Worm (Caenorhabditis elegans) whole organism, L4/young adult: Measurements from ENCODE around the gene M162.7.

Experiments
- W03F9.2 ChIP-seq: fragments of 150-350 bp; optimal IDR thresholded peaks from 2 replicates; lab custom pipeline; 2014; ENCODE audit warnings: missing biosample characterization, missing genetic modification characterization
- dao-5 ChIP-seq: sonication (generic microtip); optimal IDR thresholded peaks from 2 replicates; lab custom pipeline; 2016; ENCODE audit warnings: missing genotype, missing genetic modification characterization, moderate library complexity, missing compliant biosample characterization
- him-1 ChIP-seq: sonication (generic microtip); optimal IDR thresholded peaks from 2 replicates; lab custom pipeline; 2016; ENCODE audit warnings: missing genotype, missing genetic modification reagents, missing genetic modification characterization, missing compliant biosample characterization

The M162.7 gene

ce11 chrV:19783829-19784228 is 11.0 kb downstream of the M162.7 start, which contains the start of gene srt-45:
TSS of gene srt-45 (plus strand) at chrV:19784129.
- no peak for TF ChIP-seq him-1 (tag; lab: Kevin White, UChicago)
- no peak for TF ChIP-seq dao-5 (tag; lab: Kevin White, UChicago)
- no peak for TF ChIP-seq W03F9.2 (tag; lab: Kevin White, UChicago)

DNA sequence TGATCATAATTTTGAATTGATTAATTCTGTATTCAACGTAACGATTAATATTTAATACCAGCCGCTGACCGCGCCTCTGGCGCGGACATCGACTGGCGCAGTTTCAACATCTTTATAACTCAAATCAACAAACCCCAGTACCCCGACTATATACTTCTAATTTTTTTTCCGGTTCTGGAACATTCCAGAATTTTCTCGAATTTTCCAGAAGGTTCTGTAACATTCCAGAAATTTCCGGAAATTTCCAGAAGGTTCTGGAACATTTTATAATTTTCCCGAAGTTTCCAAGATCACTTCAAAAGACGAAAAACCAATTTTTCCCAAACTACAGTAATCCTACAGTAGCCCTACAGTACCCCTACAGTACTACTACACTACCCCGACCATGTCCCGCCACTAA is 15.6 kb downstream of the M162.7 start:
- no peak for TF ChIP-seq dao-5 (tag; lab: Kevin White, UChicago)
- no peak for TF ChIP-seq W03F9.2 (tag; lab: Kevin White, UChicago)
- no peak for TF ChIP-seq him-1 (tag; lab: Kevin White, UChicago)

ce11 chrV:19778608-19779007 is 16.2 kb downstream of the M162.7 start, which contains the start of gene fbxa-194:
TSS of gene fbxa-194 (minus strand) at chrV:19778708.
- TF ChIP-seq dao-5 (tag; lab: Kevin White, UChicago) (no peak), him-1 (tag; lab: Kevin White, UChicago) (no peak), W03F9.2 (tag; lab: Kevin White, UChicago) (no peak)

DNA sequence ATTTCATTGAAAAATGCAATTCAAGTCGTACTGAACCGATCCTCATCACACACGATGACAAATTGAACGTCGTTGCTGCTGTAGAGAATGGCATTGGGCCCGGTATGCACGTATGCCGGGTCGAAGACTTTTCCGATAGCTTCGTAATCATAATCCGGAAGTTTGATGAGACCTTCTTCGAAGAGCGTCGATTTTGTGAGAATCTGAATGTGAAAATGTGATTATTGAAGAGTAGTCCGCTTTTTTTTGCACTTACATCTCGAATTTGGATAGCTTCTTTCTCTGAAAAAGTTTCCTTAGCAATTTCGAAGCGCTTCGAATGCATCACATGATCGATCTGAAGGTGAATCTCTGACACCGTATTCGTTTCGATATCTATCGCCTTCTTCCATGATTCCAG is 17.6 kb downstream of the M162.7 start, which contains the start of gene fbxa-118:
Gene fbxa-118 (minus strand): TSS at position 101 of the 400 bp plus-strand sequence.
- TF ChIP-seq dao-5 (tag; lab: Kevin White, UChicago), result no peak
- no peak for TF ChIP-seq him-1 (tag; lab: Kevin White, UChicago)
- no peak for TF ChIP-seq W03F9.2 (tag; lab: Kevin White, UChicago)

- no peak for TF ChIP-seq W03F9.2 (tag; lab: Kevin White, UChicago)
Measured at ce11 chrV:19771660-19772059, 23.2 kb downstream of the M162.7 start, which contains the start of gene M162.15. TSS of gene M162.15 (minus strand) at chrV:19771760.

DNA sequence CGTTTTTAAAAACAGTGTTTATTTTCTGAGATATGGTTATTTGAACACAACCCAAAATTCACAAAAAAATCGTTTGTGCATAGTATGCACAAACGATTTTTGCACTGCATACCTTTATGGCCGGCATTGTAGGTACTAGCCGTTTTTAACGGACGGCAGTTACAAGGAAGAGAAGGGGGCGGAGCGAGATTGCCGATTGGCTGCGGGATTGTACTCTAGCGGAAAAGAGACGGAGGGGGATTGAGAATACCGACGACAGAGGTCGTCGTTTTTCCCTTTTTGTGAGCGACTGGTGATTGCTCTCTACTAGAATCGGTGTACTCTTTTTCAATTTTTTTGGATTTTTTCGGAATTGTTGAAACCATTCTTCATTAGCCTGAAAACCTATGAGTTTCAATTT is 27.1 kb downstream of the M162.7 start:
- no peak for TF ChIP-seq him-1 (tag; lab: Kevin White, UChicago)
- no peak for TF ChIP-seq dao-5 (tag; lab: Kevin White, UChicago)
- no peak for TF ChIP-seq W03F9.2 (tag; lab: Kevin White, UChicago)

ce11 chrV:19760751-19761150 is 34.1 kb downstream of the M162.7 start, which contains the start of gene M162.5:
TSS of gene M162.5 (plus strand) at chrV:19761051.
- TF ChIP-seq him-1 (tag; lab: Kevin White, UChicago) (no peak), W03F9.2 (tag; lab: Kevin White, UChicago) (no peak), dao-5 (tag; lab: Kevin White, UChicago) (no peak)

ce11 chrV:19759282-19759681 is 35.5 kb downstream of the M162.7 start:
- no peak for TF ChIP-seq him-1 (tag; lab: Kevin White, UChicago)
- TF ChIP-seq dao-5 (tag; lab: Kevin White, UChicago), result no peak
- TF ChIP-seq W03F9.2 (tag; lab: Kevin White, UChicago), result no peak

DNA sequence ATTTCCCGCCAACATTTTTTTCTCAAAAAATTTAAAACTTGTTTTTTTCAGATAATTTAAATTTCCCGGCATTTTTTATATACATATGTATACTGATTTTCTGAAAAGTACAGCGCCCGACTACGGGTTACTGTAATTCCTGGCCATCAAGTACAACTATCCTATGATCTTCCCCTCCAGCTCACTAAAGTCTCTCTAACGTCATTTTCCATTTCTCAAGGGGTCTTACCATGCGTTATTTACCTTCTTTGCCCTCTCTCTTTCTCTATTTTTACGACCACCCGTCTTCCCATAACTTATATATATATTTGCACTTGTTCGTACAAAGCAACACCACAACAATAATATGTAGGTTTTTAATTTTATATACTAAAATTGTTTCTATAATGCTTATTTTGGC is 38.6 kb downstream of the M162.7 start, which contains the start of gene W04E12.9:
Gene W04E12.9 (plus strand): TSS at position 301 of the 400 bp plus-strand sequence.
- TF ChIP-seq him-1 (tag; lab: Kevin White, UChicago) (no peak), dao-5 (tag; lab: Kevin White, UChicago) (no peak), W03F9.2 (tag; lab: Kevin White, UChicago) (no peak)

ce11 chrV:19755260-19755659 is 39.6 kb downstream of the M162.7 start, which contains the start of gene clec-50:
TSS of gene clec-50 (minus strand) at chrV:19755368.
- TF ChIP-seq him-1 (tag; lab: Kevin White, UChicago) (no peak), dao-5 (tag; lab: Kevin White, UChicago) (no peak), W03F9.2 (tag; lab: Kevin White, UChicago) (no peak)

DNA sequence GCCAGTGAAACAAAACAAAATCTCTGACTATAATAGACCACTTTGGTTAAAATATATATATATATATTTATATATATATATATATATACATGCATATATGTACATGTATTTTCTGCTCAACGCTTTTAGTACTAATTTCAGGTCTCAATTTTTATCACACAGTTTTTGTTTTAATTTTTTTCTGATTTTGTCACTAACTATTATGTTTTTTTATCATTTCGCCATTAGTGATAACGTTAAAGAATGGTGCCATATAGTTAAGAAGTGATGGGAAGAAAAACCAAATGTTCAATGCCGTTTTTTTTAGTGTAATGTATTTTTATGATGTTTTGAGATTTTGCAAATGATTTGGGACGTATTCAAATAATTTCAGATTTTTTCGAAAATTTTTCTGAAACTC is 40.5 kb downstream of the M162.7 start:
- TF ChIP-seq dao-5 (tag; lab: Kevin White, UChicago) (no peak), him-1 (tag; lab: Kevin White, UChicago) (no peak), W03F9.2 (tag; lab: Kevin White, UChicago) (no peak)

ce11 chrV:19752879-19753278 is 42.0 kb downstream of the M162.7 start:
- TF ChIP-seq W03F9.2 (tag; lab: Kevin White, UChicago), result no peak
- TF ChIP-seq dao-5 (tag; lab: Kevin White, UChicago), result no peak
- no peak for TF ChIP-seq him-1 (tag; lab: Kevin White, UChicago)

DNA sequence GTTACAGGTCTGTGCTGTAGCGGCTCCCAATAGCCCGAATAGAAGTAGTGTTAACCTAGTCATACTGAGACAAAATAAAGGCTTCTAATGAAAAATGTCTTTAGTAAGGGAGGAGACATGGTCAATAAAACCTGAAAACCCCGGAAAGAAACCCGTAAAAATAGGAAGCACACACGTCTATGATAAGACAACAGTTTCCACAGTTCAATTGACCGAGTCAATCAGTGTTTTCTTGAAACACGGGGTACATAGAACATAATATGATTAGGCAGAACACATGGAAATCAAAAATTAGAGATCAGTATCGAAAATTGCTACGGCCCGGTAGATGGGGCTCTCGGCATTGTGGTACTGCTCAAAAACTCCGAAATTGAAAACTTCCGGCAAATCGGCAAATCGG is 43.7 kb downstream of the M162.7 start, which contains the start of gene clec-49:
Gene clec-49 (minus strand): TSS at position 103 of the 400 bp plus-strand sequence.
- no peak for TF ChIP-seq him-1 (tag; lab: Kevin White, UChicago)
- no peak for TF ChIP-seq W03F9.2 (tag; lab: Kevin White, UChicago)
- no peak for TF ChIP-seq dao-5 (tag; lab: Kevin White, UChicago)

- TF ChIP-seq him-1 (tag; lab: Kevin White, UChicago), result no peak
Measured at ce11 chrV:19747144-19747543, 47.7 kb downstream of the M162.7 start.
